Fruit fly (Drosophila melanogaster) S2 (cell line): Measurements from ENCODE around the gene cl.

Source experiments
- CG8478 ChIP-seq: fragments of >200 bp; optimal IDR thresholded peaks from 2 replicates; lab custom pipeline; 2018
- CTCF ChIP-seq, 2 experiments: fragments of >200 bp; optimal IDR thresholded peaks; 2 replicates each; lab custom pipeline; 2018

Gene cl

DNA sequence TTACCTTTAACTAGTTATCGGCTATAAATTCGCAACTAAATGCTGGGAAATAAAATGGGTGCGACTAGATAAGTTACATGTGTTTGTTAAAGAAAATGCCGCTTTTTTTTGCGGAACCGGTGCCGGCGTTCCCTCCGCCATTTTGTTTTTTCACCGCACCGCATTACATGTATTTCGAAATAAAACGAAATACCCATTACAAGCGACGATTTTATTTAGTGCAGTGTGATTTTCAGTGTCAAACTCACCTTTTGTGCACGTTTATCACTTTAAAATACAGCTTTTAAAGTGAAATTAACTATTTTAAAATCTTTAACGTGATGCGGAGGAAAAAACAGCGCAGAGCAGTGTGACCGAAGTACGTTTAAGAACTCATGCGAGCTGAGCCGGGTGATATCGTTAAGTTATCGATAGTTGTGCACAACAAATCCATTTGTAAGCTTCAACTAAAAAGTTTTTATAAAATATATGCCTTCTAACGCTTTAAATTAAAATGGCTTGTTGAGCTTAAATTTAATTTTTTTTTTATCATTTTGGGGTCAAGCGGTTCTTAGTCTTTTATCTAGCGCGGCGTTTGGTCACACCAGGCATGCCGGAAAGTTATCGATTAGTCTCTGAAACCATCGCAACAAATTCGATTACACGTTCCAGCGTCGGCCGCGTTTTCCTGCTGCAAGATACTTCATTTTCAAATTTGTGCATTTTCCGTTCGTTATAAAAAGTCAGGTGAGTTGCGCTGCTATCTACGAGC lies 22.2 kb downstream of the cl start, which contains the start of the genes Hel25E and Lam:
Gene Hel25E, minus strand, starts transcription at position 380 of the 751 bp plus-strand sequence.
Gene Lam, plus strand, starts transcription at position 546 of the 751 bp plus-strand sequence.
- no peak for TF ChIP-seq CTCF (optimal IDR thresholded peaks at IDR 0.05; lab: Kevin White, UChicago)
- no peak for TF ChIP-seq CG8478 (lab: Kevin White, UChicago)

DNA sequence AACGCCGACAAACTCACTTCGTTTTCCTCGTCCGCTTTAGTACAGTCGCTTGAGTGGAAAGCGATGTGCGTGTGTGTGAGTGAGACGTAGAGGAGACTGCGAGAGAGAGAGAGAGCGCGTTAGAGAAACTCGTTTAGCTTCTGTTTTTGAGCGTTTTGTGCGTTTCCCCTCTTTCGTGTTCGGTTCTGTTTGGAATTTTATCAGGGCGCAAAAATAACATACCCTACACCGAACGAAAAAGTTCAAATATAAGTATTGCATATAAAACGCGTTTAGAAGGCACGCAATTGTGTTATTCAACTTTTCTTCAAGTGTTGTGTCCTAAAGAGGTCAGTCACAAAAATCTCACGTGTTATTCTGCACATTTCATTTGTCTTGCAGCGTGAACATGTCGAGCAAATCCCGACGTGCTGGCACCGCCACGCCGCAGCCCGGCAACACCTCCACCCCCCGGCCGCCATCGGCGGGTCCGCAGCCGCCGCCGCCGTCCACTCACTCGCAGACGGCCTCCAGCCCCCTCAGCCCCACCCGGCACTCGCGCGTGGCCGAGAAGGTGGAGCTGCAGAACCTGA lies 23.1 kb downstream of the cl start:
- TF ChIP-seq CTCF (optimal IDR thresholded peaks at IDR 0.05; lab: Kevin White, UChicago) (no peak), CG8478 (lab: Kevin White, UChicago) (no peak)

dm6 chr2L:5546207-5546517 lies 26.2 kb downstream of the cl start:
- TF ChIP-seq CTCF (optimal IDR thresholded peaks at IDR 0.05; lab: Kevin White, UChicago) = no peak
- no peak for TF ChIP-seq CG8478 (lab: Kevin White, UChicago)

DNA sequence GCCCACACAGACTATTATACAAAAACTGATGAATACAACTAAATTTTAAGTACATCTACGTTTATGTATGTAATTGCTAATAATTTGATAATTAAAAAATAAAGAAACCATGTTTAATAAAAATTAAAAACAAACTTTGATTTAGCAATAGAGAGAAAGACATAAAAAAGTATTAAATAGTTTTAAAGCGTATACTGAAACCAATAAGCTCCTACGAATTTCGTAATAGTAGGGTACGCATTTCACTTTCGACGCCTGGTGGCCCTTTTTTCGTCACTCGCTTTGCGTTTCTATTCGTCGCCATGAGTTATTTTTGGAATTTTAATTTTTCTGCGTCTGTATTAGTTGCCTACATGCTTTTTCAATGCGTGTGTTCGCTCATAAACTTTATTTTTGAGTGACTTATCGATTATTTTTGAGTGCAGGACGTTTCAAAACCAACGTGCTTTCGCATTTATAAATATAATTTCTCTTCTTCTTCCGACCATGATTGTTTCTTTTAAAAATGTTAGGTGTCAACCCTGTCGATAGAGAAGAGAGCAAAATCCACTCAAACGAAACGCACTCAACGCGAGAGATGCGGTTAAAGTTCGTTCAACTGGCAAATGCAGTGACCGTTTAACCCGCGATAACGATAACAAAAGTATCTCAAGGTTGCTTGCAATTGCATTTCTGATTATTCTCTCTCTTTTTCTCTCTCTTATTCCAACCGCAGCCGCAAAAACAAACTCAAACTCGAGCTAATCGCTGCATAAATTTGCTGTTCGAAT lies 26.8 kb downstream of the cl start, which contains the start of gene Oscillin:
Gene Oscillin, plus strand, starts transcription at position 569 of the 770 bp plus-strand sequence.
- no peak for TF ChIP-seq CTCF (optimal IDR thresholded peaks at IDR 0.05; lab: Kevin White, UChicago)
- no peak for TF ChIP-seq CG8478 (lab: Kevin White, UChicago)

DNA sequence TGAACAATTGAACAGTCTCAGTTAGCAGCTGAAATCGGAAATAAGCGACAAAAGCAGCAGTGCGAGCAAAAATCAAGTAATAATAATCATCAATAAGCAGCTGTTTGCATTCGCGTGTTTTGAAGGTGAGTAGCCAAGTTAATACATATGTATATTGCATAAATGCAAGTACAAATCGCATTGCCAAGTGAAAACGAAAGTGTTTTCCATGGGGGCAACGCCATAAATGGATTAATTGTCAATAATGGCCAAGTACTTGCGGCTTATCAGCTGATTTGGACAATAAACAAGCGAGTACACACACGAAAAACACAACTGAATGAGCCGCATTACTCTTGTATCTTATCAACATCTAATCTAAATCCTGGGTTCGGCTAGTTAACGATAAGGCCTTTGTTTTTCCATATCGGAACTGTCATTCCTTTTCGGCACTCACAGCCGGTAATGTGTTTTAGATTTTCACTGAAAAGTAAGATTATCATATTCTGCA lies 27.4 kb downstream of the cl start:
- TF ChIP-seq CTCF (optimal IDR thresholded peaks at IDR 0.05; lab: Kevin White, UChicago) (no peak), CG8478 (lab: Kevin White, UChicago) (no peak)

- TF ChIP-seq CTCF (optimal IDR thresholded peaks at IDR 0.05; lab: Kevin White, UChicago) = no peak
- no peak for TF ChIP-seq CG8478 (lab: Kevin White, UChicago)
Measured at dm6 chr2L:5550735-5551134, 30.8 kb downstream of the cl start, which contains the start of gene CG14014. TSS of gene CG14014 (minus strand) at chr2L:5550835.

- no peak for TF ChIP-seq CG8478 (lab: Kevin White, UChicago)
- no peak for TF ChIP-seq CTCF (optimal IDR thresholded peaks at IDR 0.05; lab: Kevin White, UChicago)
Measured at dm6 chr2L:5551538-5551937, 31.6 kb downstream of the cl start, which contains the start of gene CG18269. TSS of gene CG18269 (plus strand) at chr2L:5551838.

DNA sequence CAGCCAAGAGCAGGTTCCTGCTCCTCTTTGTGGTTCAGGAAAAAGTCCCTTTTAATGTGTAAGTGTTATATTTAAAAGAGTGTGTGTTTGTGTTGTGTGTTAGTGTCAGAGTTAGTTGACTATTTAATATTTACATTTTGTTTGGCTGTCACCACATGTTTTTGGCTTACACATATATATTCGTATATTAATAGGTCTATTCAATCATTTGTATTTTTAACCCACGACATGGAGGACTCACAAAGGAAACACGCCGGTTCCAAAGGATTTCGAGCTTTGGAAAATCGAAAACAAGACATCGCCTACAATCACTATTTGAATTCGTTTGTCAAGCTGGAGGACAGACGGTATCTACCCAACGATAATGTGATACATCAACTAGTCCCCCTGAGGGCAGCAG lies 33.8 kb downstream of the cl start, which contains the start of the genes CG14013 and CG14017:
Gene CG14013, minus strand, starts transcription at position 101 of the 400 bp plus-strand sequence.
Gene CG14017, plus strand, starts transcription at position 148 of the 400 bp plus-strand sequence.
- TF ChIP-seq CG8478 (lab: Kevin White, UChicago) (no peak), CTCF (optimal IDR thresholded peaks at IDR 0.05; lab: Kevin White, UChicago) (no peak)

- no peak for TF ChIP-seq CTCF (optimal IDR thresholded peaks at IDR 0.05; lab: Kevin White, UChicago)
- TF ChIP-seq CG8478 (lab: Kevin White, UChicago) = no peak
Measured at dm6 chr2L:5554818-5555217, 34.9 kb downstream of the cl start, which contains the start of gene GluRIIA. TSS of gene GluRIIA (plus strand) at chr2L:5555072.

dm6 chr2L:5558809-5559392 lies 39.0 kb downstream of the cl start, which contains the start of gene GluRIIB:
TSS of gene GluRIIB (plus strand) at chr2L:5559342.
- no peak for TF ChIP-seq CG8478 (lab: Kevin White, UChicago)
- TF ChIP-seq CTCF (optimal IDR thresholded peaks at IDR 0.05; lab: Kevin White, UChicago) = no peak

DNA sequence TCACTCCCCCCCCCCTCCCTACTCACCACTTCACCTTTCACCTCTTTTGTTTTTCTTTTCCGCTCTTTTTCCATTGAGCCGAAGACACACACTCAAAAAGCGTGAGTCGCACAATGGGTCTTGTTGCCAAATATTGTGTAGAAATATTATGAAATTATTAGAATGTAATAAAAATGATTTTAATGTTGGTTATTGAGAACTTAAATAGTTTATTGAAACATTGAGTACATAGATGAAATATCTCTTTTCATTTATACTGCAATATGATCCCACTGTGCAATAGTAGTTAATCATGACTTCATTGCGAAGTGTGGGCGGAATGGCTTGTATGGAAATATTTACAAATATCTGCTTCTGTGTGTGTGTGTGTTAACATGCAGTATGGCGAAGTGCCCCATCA lies 47.2 kb downstream of the cl start:
- TF ChIP-seq CG8478 (lab: Kevin White, UChicago) = no peak
- TF ChIP-seq CTCF (optimal IDR thresholded peaks at IDR 0.05; lab: Kevin White, UChicago) = no peak

dm6 chr2L:5569503-5569902 lies 49.6 kb downstream of the cl start:
- TF ChIP-seq CTCF (optimal IDR thresholded peaks at IDR 0.05; lab: Kevin White, UChicago) = no peak
- no peak for TF ChIP-seq CG8478 (lab: Kevin White, UChicago)
